Fruit fly (Drosophila melanogaster) whole organism, wandering third instar larva: ENCODE results near the gene Tig.

Experiments
- CG32264 ChIP-seq: fragments of 200-800 bp; sonication (Bioruptor generic); optimal IDR thresholded peaks from 2 replicates; lab custom pipeline; 2016; ENCODE audit warnings: missing biosample characterization, missing genetic modification characterization
- Dfd ChIP-seq: fragments of >200 bp; optimal IDR thresholded peaks from 2 replicates; lab custom pipeline; 2017; ENCODE audit warnings: missing biosample characterization, missing genetic modification characterization
- Hr78 ChIP-seq: fragments of >200 bp; optimal IDR thresholded peaks from 2 replicates; lab custom pipeline; 2017; ENCODE audit warnings: missing biosample characterization, missing genetic modification characterization
- OdsH ChIP-seq: fragments of 200-800 bp; sonication (Bioruptor generic); optimal IDR thresholded peaks from 2 replicates; lab custom pipeline; 2016; ENCODE audit warnings: missing biosample characterization, mild to moderate bottlenecking, missing genetic modification characterization
- sage ChIP-seq: fragments of 200-800 bp; sonication (Bioruptor generic); optimal IDR thresholded peaks from 2 replicates; lab custom pipeline; 2016; ENCODE audit warnings: missing biosample characterization, mild to moderate bottlenecking, missing genetic modification characterization
- woc ChIP-seq: sonication (Bioruptor generic); optimal IDR thresholded peaks from 2 replicates; lab custom pipeline; 2016; ENCODE audit warnings: missing biosample characterization, mild to moderate bottlenecking, missing genetic modification characterization

- no peak for TF ChIP-seq Dfd
- TF ChIP-seq OdsH (GFP tag; lab: Kevin White, UChicago) = no peak
- no peak for TF ChIP-seq Hr78 (GFP tag; lab: Kevin White, UChicago)
- TF ChIP-seq CG32264 (GFP tag; lab: Kevin White, UChicago) = no peak
- TF ChIP-seq sage (GFP tag; lab: Kevin White, UChicago) = no peak
- TF ChIP-seq woc (GFP tag; lab: Kevin White, UChicago) = no peak
Observed at dm6 chr2L:6373141-6373540, 50.0 kb downstream of the Tig start.
